Worm (Caenorhabditis elegans): ENCODE data around the gene T28D9.4.

The T28D9.4 gene

ce11 chrII:6491817-6492452 lies 15.2 kb downstream of the T28D9.4 start, which contains the start of the genes T28D9.11 and T28D9.1 (continued):
- TF ChIP-seq nfyb-1 (GFP tag; IDR thresholded peaks at IDR 0.05): peak; percentile 34; the same call in 1 of the 2 replicates
- TF ChIP-seq mel-28 (tag; optimal IDR thresholded peaks at IDR 0.05; ENCODE audit: borderline replicate concordance): no peak
- TF ChIP-seq ztf-22 (GFP tag; optimal IDR thresholded peaks at IDR 0.05): peak; percentile 43
- TF ChIP-seq F22D6.2 (tag; optimal IDR thresholded peaks at IDR 0.05): no peak
- TF ChIP-seq lin-26 (GFP tag; IDR thresholded peaks at IDR 0.05): peak; percentile 61; the same call in 1 of the 2 replicates
- TF ChIP-seq madf-10 (tag; optimal IDR thresholded peaks at IDR 0.05): peak; percentile 28
- no peak for TF ChIP-seq rec-8 (tag; optimal IDR thresholded peaks at IDR 0.05)
- no peak; the same call in 1 of the 2 replicates for TF ChIP-seq cebp-1 (GFP tag; IDR thresholded peaks at IDR 0.05)
- peak; percentile 57 for TF ChIP-seq cebp-1 (tag; optimal IDR thresholded peaks at IDR 0.05)
- TF ChIP-seq nhr-27 (tag; optimal IDR thresholded peaks at IDR 0.05): no peak
- TF ChIP-seq nhr-179 (tag; optimal IDR thresholded peaks at IDR 0.05): no peak
- TF ChIP-seq B0336.3 (GFP tag; IDR thresholded peaks at IDR 0.05): no peak
- no peak for TF ChIP-seq lir-1 (GFP tag; conservative IDR thresholded peaks at IDR 0.05)
- peak; percentile 6 for TF ChIP-seq ztf-18 (tag; optimal IDR thresholded peaks at IDR 0.05)
- peak in 1 of 3 experiments; percentile 45 for TF ChIP-seq lin-35 (GFP tag; optimal IDR thresholded peaks at IDR 0.05)
- TF ChIP-seq attf-3 (GFP tag; conservative IDR thresholded peaks at IDR 0.05): 0 out of 2 replicates have a peak, but pooled peaks have one; percentile 28
- TF ChIP-seq ceh-91 (GFP tag; IDR thresholded peaks at IDR 0.05): 0 out of 2 replicates have a peak, but pooled peaks have one; percentile 25
- TF ChIP-seq egrh-3 (GFP tag; IDR thresholded peaks at IDR 0.05): peak; percentile 88
- peak; percentile 64 for TF ChIP-seq K12H6.12 (tag; optimal IDR thresholded peaks at IDR 0.05)
- TF ChIP-seq ceh-27 (GFP tag; optimal IDR thresholded peaks at IDR 0.05): peak; percentile 71

- TF ChIP-seq egl-18 (GFP tag; IDR thresholded peaks at IDR 0.05) (0 out of 2 replicates have a peak, but pooled peaks have one; percentile 7), rcor-1 (GFP tag; IDR thresholded peaks at IDR 0.05) (no peak), nfyb-1 (GFP tag; IDR thresholded peaks at IDR 0.05) (no peak)
Observed at ce11 chrII:6493139-6493538, 16.4 kb downstream of the T28D9.4 start.

DNA sequence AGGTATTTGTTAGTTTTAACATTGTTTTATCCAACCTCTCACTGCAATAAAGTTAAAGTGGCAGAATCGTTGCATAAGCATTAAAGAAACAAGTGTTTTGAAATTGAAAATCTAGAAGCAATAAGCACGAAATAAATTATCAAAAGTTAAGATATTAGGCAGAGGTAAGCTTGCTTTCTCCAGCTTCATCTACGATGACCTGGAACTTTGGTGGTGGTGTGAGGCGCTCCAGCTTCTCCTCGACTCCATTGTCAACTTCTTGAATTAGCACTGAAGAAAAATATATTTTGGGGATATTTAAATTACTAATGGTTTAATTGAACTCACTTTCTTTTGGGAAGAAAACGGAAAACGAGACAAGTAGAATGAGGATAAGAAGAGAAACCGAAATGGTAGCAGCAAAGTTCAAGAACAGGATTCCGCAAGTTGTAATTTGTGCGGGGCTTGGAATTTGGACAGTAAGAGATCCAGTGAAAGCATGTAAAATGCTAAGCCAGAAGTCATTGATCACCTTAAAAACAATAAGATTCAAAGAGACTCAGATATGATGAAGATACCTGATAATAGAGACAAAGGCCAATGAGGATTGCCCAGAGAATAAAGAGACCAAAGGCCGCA lies 17.1 kb downstream of the T28D9.4 start:
- TF ChIP-seq hlh-26 (GFP tag; conservative IDR thresholded peaks at IDR 0.05): no peak
- no peak for TF ChIP-seq tlf-1 (GFP tag; optimal IDR thresholded peaks at IDR 0.05)
- TF ChIP-seq pbrm-1 (GFP tag; IDR thresholded peaks at IDR 0.05): 0 out of 2 replicates have a peak, but pooled peaks have one; percentile 28
- no peak for TF ChIP-seq nhr-90 (tag; optimal IDR thresholded peaks at IDR 0.05)
- TF ChIP-seq attf-5 (GFP tag; optimal IDR thresholded peaks at IDR 0.05): no peak
- TF ChIP-seq rpc-1 (optimal IDR thresholded peaks at IDR 0.05): no peak
- no peak for TF ChIP-seq rpc-1 (tag; optimal IDR thresholded peaks at IDR 0.05)
- TF ChIP-seq F57C9.4 (tag; optimal IDR thresholded peaks at IDR 0.05): no peak
- TF ChIP-seq lsl-1 (GFP tag; optimal IDR thresholded peaks at IDR 0.05): no peak
- peak; percentile 1 for TF ChIP-seq lin-54 (GFP tag; optimal IDR thresholded peaks at IDR 0.05)
- TF ChIP-seq hsf-1 (GFP tag; IDR thresholded peaks at IDR 0.05): peak; percentile 60
- TF ChIP-seq ama-1 (optimal IDR thresholded peaks at IDR 0.05): no peak
- peak in 1 of 2 experiments; percentile 6 for TF ChIP-seq ama-1 (GFP tag; optimal IDR thresholded peaks at IDR 0.05)
- no peak for TF ChIP-seq Y56A3A.18 (GFP tag; IDR thresholded peaks at IDR 0.05)
- TF ChIP-seq zim-3 (tag; optimal IDR thresholded peaks at IDR 0.05): no peak
- no peak for TF ChIP-seq mcd-1 (GFP tag; IDR thresholded peaks at IDR 0.05)
- no peak for TF ChIP-seq dox-1 (GFP tag; IDR thresholded peaks at IDR 0.05)
- TF ChIP-seq F49E8.2 (tag; optimal IDR thresholded peaks at IDR 0.05; ENCODE audit: insufficient read depth): peak; percentile 31
- no peak for TF ChIP-seq snpc-1.1 (tag; optimal IDR thresholded peaks at IDR 0.05; ENCODE audit: insufficient read depth)
- TF ChIP-seq madf-10 (tag; optimal IDR thresholded peaks at IDR 0.05): no peak
- TF ChIP-seq T26A5.8 (tag; optimal IDR thresholded peaks at IDR 0.05): no peak
- TF ChIP-seq xnd-1 (tag; optimal IDR thresholded peaks at IDR 0.05): peak; percentile 35
- peak; percentile 26 for TF ChIP-seq repo-1 (tag; optimal IDR thresholded peaks at IDR 0.05)
- no peak for TF ChIP-seq attf-3 (GFP tag; conservative IDR thresholded peaks at IDR 0.05)
- no peak for TF ChIP-seq ceh-91 (GFP tag; IDR thresholded peaks at IDR 0.05)
